Worm (Caenorhabditis elegans) whole organism, late embryonic: Measurements from ENCODE around the gene C05D9.3.

ENCODE experiments used
- F13H6.1 ChIP-seq: sonication (generic microtip); optimal IDR thresholded peaks from 2 replicates; lab custom pipeline; 2016; ENCODE audit warnings: missing genetic modification characterization, missing compliant biosample characterization
- ceh-2 ChIP-seq: sonication (generic microtip); optimal IDR thresholded peaks from 2 replicates; lab custom pipeline; 2016; ENCODE audit warnings: missing genotype, missing genetic modification characterization, missing compliant biosample characterization
- ceh-30 ChIP-seq: fragments of 150-350 bp; optimal IDR thresholded peaks from 2 replicates; lab custom pipeline; 2014; ENCODE audit warnings: missing biosample characterization, missing genetic modification characterization
- fkh-10 ChIP-seq: fragments of 150-350 bp; optimal IDR thresholded peaks from 2 replicates; lab custom pipeline; 2014; ENCODE audit warnings: missing biosample characterization, missing genetic modification reagents, missing genetic modification characterization
- lin-11 ChIP-seq: fragments of 200-800 bp; sonication (Bioruptor generic); optimal IDR thresholded peaks from 2 replicates; lab custom pipeline; 2018; ENCODE audit warnings: mild to moderate bottlenecking, missing genetic modification characterization, missing compliant biosample characterization
- nfya-1 ChIP-seq: sonication (generic microtip); optimal IDR thresholded peaks from 2 replicates; lab custom pipeline; 2017; ENCODE audit warnings: missing genetic modification characterization, mild to moderate bottlenecking, missing compliant biosample characterization, antibody characterized with exemption, moderate library complexity
- odd-2 ChIP-seq: sonication (generic microtip); optimal IDR thresholded peaks from 2 replicates; lab custom pipeline; 2017; ENCODE audit warnings: antibody characterized with exemption, mild to moderate bottlenecking, missing genetic modification characterization, missing compliant biosample characterization
- tbx-7 ChIP-seq: sonication (generic microtip); optimal IDR thresholded peaks from 2 replicates; lab custom pipeline; 2016; ENCODE audit warnings: missing genotype, missing genetic modification characterization, missing compliant biosample characterization
- ttx-3 ChIP-seq: sonication (generic microtip); optimal IDR thresholded peaks from 2 replicates; lab custom pipeline; 2016; ENCODE audit warnings: missing genetic modification reagents, missing genetic modification characterization, missing compliant biosample characterization
- unc-55 ChIP-seq: sonication (generic microtip); optimal IDR thresholded peaks from 2 replicates; lab custom pipeline; 2017; ENCODE audit warnings: missing biosample characterization, missing genetic modification reagents, missing genetic modification characterization
- zip-5 ChIP-seq: sonication (generic microtip); optimal IDR thresholded peaks from 2 replicates; lab custom pipeline; 2016; ENCODE audit warnings: missing genetic modification characterization, missing compliant biosample characterization

DNA sequence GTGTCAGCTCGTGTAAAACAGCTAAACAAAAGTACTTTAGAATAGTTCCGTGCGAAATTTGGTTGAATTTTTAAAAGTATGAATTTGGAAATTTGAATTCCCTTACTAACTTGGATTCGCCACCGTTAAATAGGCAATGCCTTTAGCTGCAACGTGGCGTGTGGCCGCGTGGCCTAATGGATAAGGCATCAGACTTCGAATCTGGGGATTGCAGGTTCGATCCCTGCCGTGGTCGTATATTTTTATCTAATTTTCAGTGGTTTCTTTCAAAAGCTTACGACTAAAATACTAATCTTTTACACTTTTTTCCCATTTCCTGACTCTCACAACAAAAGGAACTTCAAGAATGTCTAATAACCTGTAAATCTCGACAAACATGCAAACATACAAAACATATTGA lies 22.0 kb upstream of the C05D9.3 start:
- TF ChIP-seq fkh-10 (GFP tag; lab: Kevin White, UChicago): no peak
- no peak for TF ChIP-seq unc-55 (GFP tag; lab: Kevin White, UChicago)
- no peak for TF ChIP-seq ceh-30 (tag; lab: Kevin White, UChicago)
- no peak for TF ChIP-seq nfya-1 (tag; lab: Kevin White, UChicago)
- no peak for TF ChIP-seq tbx-7
- no peak for TF ChIP-seq zip-5
- no peak for TF ChIP-seq ttx-3 (tag; lab: Kevin White, UChicago)
- TF ChIP-seq F13H6.1 (tag; lab: Kevin White, UChicago): no peak
- TF ChIP-seq odd-2: no peak
- no peak for TF ChIP-seq ceh-2
- TF ChIP-seq lin-11: no peak
